Worm (Caenorhabditis elegans) whole organism, late embryonic: ENCODE data around the gene K10D11.5.

Experiments
- C38D4.7 ChIP-seq: fragments of 200-800 bp; sonication (Bioruptor generic); optimal IDR thresholded peaks from 2 replicates; lab custom pipeline; 2018; ENCODE audit warnings: mild to moderate bottlenecking, missing genetic modification characterization, moderate library complexity, missing compliant biosample characterization
- K02D7.2 ChIP-seq: sonication (generic microtip); optimal IDR thresholded peaks from 2 replicates; lab custom pipeline; 2017; ENCODE audit warnings: mild to moderate bottlenecking, missing genetic modification characterization, missing compliant biosample characterization
- Y22D7AL.16 ChIP-seq: sonication (generic microtip); optimal IDR thresholded peaks from 2 replicates; lab custom pipeline; 2016; ENCODE audit warnings: missing genetic modification characterization, missing compliant biosample characterization
- ahr-1 ChIP-seq: sonication (generic microtip); optimal IDR thresholded peaks from 2 replicates; lab custom pipeline; 2016; ENCODE audit warnings: missing genetic modification characterization, missing compliant biosample characterization
- ama-1 ChIP-seq: fragments of 150-350 bp; optimal IDR thresholded peaks from 2 replicates; lab custom pipeline; 2014
- ceh-14 ChIP-seq: sonication (generic microtip); optimal IDR thresholded peaks from 2 replicates; lab custom pipeline; 2016; ENCODE audit warnings: missing genotype, missing genetic modification characterization, missing compliant biosample characterization
- ceh-18 ChIP-seq: sonication (generic microtip); optimal IDR thresholded peaks from 2 replicates; lab custom pipeline; 2016; ENCODE audit warnings: missing genetic modification characterization, missing compliant biosample characterization
- ceh-19 ChIP-seq: fragments of 200-800 bp; sonication (Bioruptor generic); optimal IDR thresholded peaks from 2 replicates; lab custom pipeline; 2018; ENCODE audit warnings: mild to moderate bottlenecking, missing genetic modification characterization, missing compliant biosample characterization
- ceh-2 ChIP-seq: sonication (generic microtip); optimal IDR thresholded peaks from 2 replicates; lab custom pipeline; 2016; ENCODE audit warnings: missing genotype, missing genetic modification characterization, missing compliant biosample characterization
- ceh-22 ChIP-seq: sonication (generic microtip); optimal IDR thresholded peaks from 2 replicates; lab custom pipeline; 2017; ENCODE audit warnings: missing biosample characterization, missing genetic modification characterization
- ceh-30 ChIP-seq: fragments of 150-350 bp; optimal IDR thresholded peaks from 2 replicates; lab custom pipeline; 2014; ENCODE audit warnings: missing biosample characterization, missing genetic modification characterization
- ceh-48 ChIP-seq: sonication (generic microtip); optimal IDR thresholded peaks from 2 replicates; lab custom pipeline; 2016; ENCODE audit warnings: missing genetic modification characterization, inconsistent platforms, missing compliant biosample characterization
- ceh-6 ChIP-seq: fragments of 200-800 bp; sonication (Bioruptor generic); optimal IDR thresholded peaks from 2 replicates; lab custom pipeline; 2018; ENCODE audit warnings: mild to moderate bottlenecking, missing genetic modification characterization, missing compliant biosample characterization
- ceh-9 ChIP-seq: sonication (generic microtip); optimal IDR thresholded peaks from 2 replicates; lab custom pipeline; 2016; ENCODE audit warnings: mild to moderate bottlenecking, missing genetic modification characterization, inconsistent platforms, missing compliant biosample characterization
- che-1 ChIP-seq: sonication (generic microtip); optimal IDR thresholded peaks from 2 replicates; lab custom pipeline; 2016; ENCODE audit warnings: mild to moderate bottlenecking, missing genetic modification characterization, missing compliant biosample characterization
- dmd-4 ChIP-seq: sonication (generic microtip); optimal IDR thresholded peaks from 2 replicates; lab custom pipeline; 2016; ENCODE audit warnings: borderline replicate concordance, missing genetic modification characterization, missing compliant biosample characterization
- elt-2 ChIP-seq: sonication (generic microtip); optimal IDR thresholded peaks from 2 replicates; lab custom pipeline; 2016; ENCODE audit warnings: missing genetic modification reagents, missing genetic modification characterization, missing compliant biosample characterization
- elt-4 ChIP-seq: sonication (generic microtip); optimal IDR thresholded peaks from 2 replicates; lab custom pipeline; 2016; ENCODE audit warnings: missing genetic modification characterization, missing compliant biosample characterization
- fax-1 ChIP-seq: sonication (generic microtip); optimal IDR thresholded peaks from 2 replicates; lab custom pipeline; 2016; ENCODE audit warnings: missing genotype, missing genetic modification characterization, missing compliant biosample characterization
- fkh-10 ChIP-seq: fragments of 150-350 bp; optimal IDR thresholded peaks from 2 replicates; lab custom pipeline; 2014; ENCODE audit warnings: missing biosample characterization, missing genetic modification reagents, missing genetic modification characterization
- gmeb-2 ChIP-seq: sonication (generic microtip); optimal IDR thresholded peaks from 2 replicates; lab custom pipeline; 2016; ENCODE audit warnings: missing genetic modification characterization, inconsistent platforms, missing compliant biosample characterization
- hlh-13 ChIP-seq: fragments of 200-800 bp; sonication (Bioruptor generic); optimal IDR thresholded peaks from 2 replicates; lab custom pipeline; 2018; ENCODE audit warnings: mild to moderate bottlenecking, missing genetic modification characterization, missing compliant biosample characterization
- lin-11 ChIP-seq: fragments of 200-800 bp; sonication (Bioruptor generic); optimal IDR thresholded peaks from 2 replicates; lab custom pipeline; 2018; ENCODE audit warnings: mild to moderate bottlenecking, missing genetic modification characterization, missing compliant biosample characterization
- madf-2 ChIP-seq: sonication (generic microtip); optimal IDR thresholded peaks from 2 replicates; lab custom pipeline; 2017; ENCODE audit warnings: missing genetic modification characterization, missing compliant biosample characterization
- mec-3 ChIP-seq: sonication (generic microtip); optimal IDR thresholded peaks from 2 replicates; lab custom pipeline; 2016; ENCODE audit warnings: borderline replicate concordance, missing genetic modification characterization, missing compliant biosample characterization
- nfya-1 ChIP-seq: sonication (generic microtip); optimal IDR thresholded peaks from 2 replicates; lab custom pipeline; 2017; ENCODE audit warnings: missing genetic modification characterization, mild to moderate bottlenecking, missing compliant biosample characterization, antibody characterized with exemption, moderate library complexity
- nhr-11 ChIP-seq: fragments of 150-350 bp; optimal IDR thresholded peaks from 2 replicates; lab custom pipeline; 2014; ENCODE audit warnings: missing biosample characterization, missing genetic modification characterization
- nhr-232 ChIP-seq: sonication (generic microtip); optimal IDR thresholded peaks from 2 replicates; lab custom pipeline; 2016; ENCODE audit warnings: missing genetic modification characterization, missing compliant biosample characterization
- pat-9 ChIP-seq: fragments of 200-800 bp; sonication (Bioruptor generic); optimal IDR thresholded peaks from 2 replicates; lab custom pipeline; 2018; ENCODE audit warnings: mild to moderate bottlenecking, missing genetic modification characterization, moderate library complexity, missing compliant biosample characterization
- pqm-1 ChIP-seq: sonication (generic microtip); optimal IDR thresholded peaks from 2 replicates; lab custom pipeline; 2016; ENCODE audit warnings: missing genetic modification characterization, missing compliant biosample characterization
- pros-1 ChIP-seq: fragments of 150-350 bp; optimal IDR thresholded peaks from 2 replicates; lab custom pipeline; 2014; ENCODE audit warnings: missing biosample characterization, missing genetic modification reagents, missing genetic modification characterization
- ref-2 ChIP-seq: sonication (generic microtip); optimal IDR thresholded peaks from 2 replicates; lab custom pipeline; 2016; ENCODE audit warnings: missing genetic modification characterization, missing compliant biosample characterization
- sdc-2 ChIP-seq: sonication (generic microtip); optimal IDR thresholded peaks from 2 replicates; lab custom pipeline; 2016; ENCODE audit warnings: missing genotype, missing genetic modification characterization, missing compliant biosample characterization
- sox-2 ChIP-seq: fragments of 200-800 bp; sonication (Bioruptor generic); IDR thresholded peaks from 2 replicates; pipeline ENCODE4 v1.3.6; 2022; ENCODE audit warnings: missing genetic modification reagents, missing genetic modification characterization, missing compliant biosample characterization
- sox-4 ChIP-seq: sonication (generic microtip); optimal IDR thresholded peaks from 2 replicates; lab custom pipeline; 2017; ENCODE audit warnings: mild to moderate bottlenecking, missing genetic modification characterization, inconsistent platforms, missing compliant biosample characterization
- syd-9 ChIP-seq: sonication (generic microtip); optimal IDR thresholded peaks from 2 replicates; lab custom pipeline; 2016; ENCODE audit warnings: mild to moderate bottlenecking, missing genetic modification characterization, moderate library complexity, missing compliant biosample characterization
- tbx-2 ChIP-seq: sonication (generic microtip); optimal IDR thresholded peaks from 2 replicates; lab custom pipeline; 2016; ENCODE audit warnings: missing genetic modification characterization, missing compliant biosample characterization
- tbx-7 ChIP-seq: sonication (generic microtip); optimal IDR thresholded peaks from 2 replicates; lab custom pipeline; 2016; ENCODE audit warnings: missing genotype, missing genetic modification characterization, missing compliant biosample characterization
- unc-3 ChIP-seq, 2 experiments: fragments of 200-800 bp in 1 of 2; sonication (Bioruptor generic) in 1 of 2; sonication (generic microtip) in 1 of 2; conservative IDR thresholded peaks in 1 of 2; optimal IDR thresholded peaks in 1 of 2; 2 replicates each; pipeline versions ENCODE4 v1.3.6 to Lab custom; 2016 to 2022; ENCODE audit warnings: missing compliant biosample characterization in 2 of 2, missing genetic modification characterization in 2 of 2, missing genetic modification reagents in 1 of 2
- unc-86 ChIP-seq: sonication (generic microtip); optimal IDR thresholded peaks from 2 replicates; lab custom pipeline; 2016; ENCODE audit warnings: missing genetic modification characterization, missing compliant biosample characterization
- ztf-16 ChIP-seq: sonication (generic microtip); optimal IDR thresholded peaks from 2 replicates; lab custom pipeline; 2017; ENCODE audit warnings: missing genetic modification characterization, missing compliant biosample characterization

K10D11.5 gene

ce11 chrIV:12973336-12973735, 18.3 kb downstream of the K10D11.5 start, which contains the start of gene F55G11.4:
Gene F55G11.4 (plus strand): TSS chrIV:12973624.
- no peak for TF ChIP-seq elt-4 (tag; lab: Kevin White, UChicago)
- peak; percentile 64 for TF ChIP-seq elt-2

DNA sequence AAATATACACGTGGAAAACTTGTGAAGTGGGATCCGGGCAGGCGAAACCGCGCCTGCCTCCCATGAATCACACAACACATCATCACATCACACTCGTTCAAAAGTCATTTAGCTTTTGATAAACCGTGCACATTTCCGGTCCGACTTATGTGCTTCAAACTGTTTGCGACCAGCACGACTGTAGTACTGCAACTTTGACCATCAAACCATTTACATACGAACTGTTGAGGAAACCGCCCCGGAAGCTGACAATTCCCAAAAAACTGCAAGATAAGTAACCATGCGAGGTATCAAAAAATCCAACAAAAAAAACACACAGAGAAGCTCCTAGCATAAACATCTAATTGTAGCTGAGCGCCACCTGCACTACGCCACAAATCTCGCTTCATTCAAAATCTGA, 18.9 kb downstream of the K10D11.5 start:
- TF ChIP-seq sdc-2 (tag; lab: Kevin White, UChicago) (no peak), ceh-22 (tag; lab: Kevin White, UChicago) (no peak), ceh-9 (no peak), ref-2 (tag; lab: Kevin White, UChicago) (no peak), elt-2 (no peak), nhr-232 (tag; lab: Kevin White, UChicago) (no peak), hlh-13 (no peak), ztf-16 (no peak), tbx-7 (tag; lab: Kevin White, UChicago) (no peak), pqm-1 (tag; lab: Kevin White, UChicago) (no peak), sox-2 (GFP tag; lab: Robert Waterston, UW) (no peak)

DNA sequence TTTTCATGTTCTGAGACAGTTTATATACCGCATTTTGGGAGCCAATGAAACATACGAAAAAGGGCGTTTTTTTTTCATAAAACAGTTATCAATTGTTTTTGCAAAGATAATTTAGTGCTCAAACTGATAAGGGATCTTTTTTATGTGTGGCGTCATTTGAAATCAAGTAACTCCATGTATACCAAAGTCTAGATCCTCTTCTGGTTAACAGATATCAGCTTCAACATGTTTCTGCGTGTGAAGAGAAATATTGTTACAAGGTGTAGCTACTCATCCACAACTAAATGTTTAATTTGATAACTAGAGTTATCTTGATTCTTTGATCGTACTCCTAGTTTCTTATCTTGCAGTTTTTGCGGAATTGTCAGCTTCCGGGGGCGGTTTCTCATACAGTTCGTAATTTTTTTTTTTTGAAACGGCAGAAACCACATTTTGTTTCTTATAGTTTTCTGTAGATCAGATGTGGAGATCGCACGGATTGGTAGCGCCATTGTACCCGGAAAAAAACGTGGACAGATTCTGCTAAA, 19.6 kb downstream of the K10D11.5 start:
- TF ChIP-seq nfya-1 (tag; lab: Kevin White, UChicago) = no peak
- peak; percentile 77 for TF ChIP-seq elt-2

- TF ChIP-seq pros-1 (no peak), dmd-4 (tag; lab: Kevin White, UChicago) (no peak), ahr-1 (tag; lab: Kevin White, UChicago) (no peak), nhr-232 (tag; lab: Kevin White, UChicago) (no peak), tbx-7 (tag; lab: Kevin White, UChicago) (no peak), ceh-19 (GFP tag; lab: Kevin White, UChicago) (no peak), ceh-6 (no peak), elt-2 (no peak), nhr-11 (tag; lab: Kevin White, UChicago) (no peak), sox-2 (GFP tag; lab: Robert Waterston, UW) (no peak), mec-3 (tag; lab: Kevin White, UChicago) (no peak), C38D4.7 (GFP tag; lab: Kevin White, UChicago) (no peak), sdc-2 (tag; lab: Kevin White, UChicago) (no peak), unc-86 (tag; lab: Kevin White, UChicago) (no peak)
- TF ChIP-seq, all 69 proteins: peak for 0
Measured at ce11 chrIV:12969141-12969540, 22.5 kb downstream of the K10D11.5 start, which contains the start of gene F55G11.2. Gene F55G11.2 (minus strand): TSS chrIV:12969289.

DNA sequence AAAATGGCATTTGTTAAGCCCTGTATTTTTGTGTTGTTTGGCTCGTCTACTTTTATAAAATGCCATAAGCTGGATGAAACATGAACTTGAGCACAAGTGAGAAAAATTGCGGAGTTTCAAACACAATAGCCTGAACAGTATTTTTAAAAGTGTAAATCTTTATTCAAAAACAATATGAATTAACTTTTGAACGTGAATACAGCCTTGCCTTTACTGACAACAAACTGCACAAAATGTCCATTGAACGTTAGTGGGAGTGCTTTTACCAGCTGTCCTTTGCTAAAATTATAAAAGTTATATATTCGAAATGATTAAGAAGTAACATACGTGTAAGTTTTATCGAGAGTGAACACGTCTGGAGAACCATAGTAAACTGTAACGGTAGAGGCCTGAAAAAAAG, 24.3 kb downstream of the K10D11.5 start:
- TF ChIP-seq sox-2 (GFP tag; lab: Robert Waterston, UW) = no peak
- TF ChIP-seq dmd-4 (tag; lab: Kevin White, UChicago) = no peak
- no peak for TF ChIP-seq ceh-19 (GFP tag; lab: Kevin White, UChicago)
- no peak for TF ChIP-seq sdc-2 (tag; lab: Kevin White, UChicago)
- no peak for TF ChIP-seq ztf-16
- TF ChIP-seq ama-1 (lab: Kevin White, UChicago) = no peak
- no peak for TF ChIP-seq gmeb-2 (tag; lab: Kevin White, UChicago)
- no peak for TF ChIP-seq Y22D7AL.16 (tag; lab: Kevin White, UChicago)
- no peak for TF ChIP-seq unc-3 (GFP tag; conservative IDR thresholded peaks at IDR 0.05; lab: Robert Waterston, UW)
- no peak for TF ChIP-seq unc-3 (tag; optimal IDR thresholded peaks at IDR 0.05; lab: Kevin White, UChicago)
- no peak for TF ChIP-seq ceh-14 (tag; lab: Kevin White, UChicago)
- TF ChIP-seq nhr-232 (tag; lab: Kevin White, UChicago) = no peak
- TF ChIP-seq fax-1 = no peak
- TF ChIP-seq tbx-2 (tag; lab: Kevin White, UChicago) = no peak

DNA sequence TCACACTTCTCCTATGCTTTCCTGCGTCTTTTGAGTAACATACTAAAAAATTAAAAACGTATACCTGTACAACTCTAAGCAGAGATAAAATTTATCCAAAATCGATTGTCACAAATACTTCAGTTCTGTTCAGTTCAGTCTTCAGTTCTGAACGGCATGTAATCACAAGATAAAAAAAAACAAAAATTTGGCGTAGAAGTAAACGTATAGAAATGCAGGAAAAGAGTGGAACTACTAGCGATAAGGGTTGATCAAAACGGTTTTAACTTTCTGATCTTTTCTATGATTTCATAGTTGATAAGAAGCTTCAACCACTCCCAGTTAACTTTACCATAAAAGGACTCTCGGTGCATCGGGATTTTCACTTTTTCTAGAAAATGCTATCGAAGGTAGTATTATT, 26.6 kb downstream of the K10D11.5 start, which contains the start of gene dod-22:
dod-22 (plus strand) TSS at position 301 of the 400 bp plus-strand sequence.
- TF ChIP-seq pat-9 (tag; lab: Kevin White, UChicago) (no peak), ceh-30 (tag; lab: Kevin White, UChicago) (no peak), syd-9 (tag; lab: Kevin White, UChicago) (no peak), tbx-7 (tag; lab: Kevin White, UChicago) (no peak), sox-4 (tag; lab: Kevin White, UChicago) (no peak), nfya-1 (tag; lab: Kevin White, UChicago) (no peak), C38D4.7 (GFP tag; lab: Kevin White, UChicago) (no peak), lin-11 (tag; lab: Kevin White, UChicago) (no peak), ceh-48 (tag; lab: Kevin White, UChicago) (no peak), ceh-22 (tag; lab: Kevin White, UChicago) (no peak), ceh-18 (tag; lab: Kevin White, UChicago) (no peak), ceh-2 (no peak), fkh-10 (no peak), madf-2 (tag; lab: Kevin White, UChicago) (no peak), K02D7.2 (no peak), nhr-232 (tag; lab: Kevin White, UChicago) (no peak), che-1 (tag; lab: Kevin White, UChicago) (no peak)
